Fruit fly (Drosophila melanogaster) whole organism, embryonic: ENCODE results near the gene EMC5.
A peak's percentile ranks its signal among the peaks of the same experiment; 100 is the strongest.

Experiments used
- Adf1 ChIP-seq: fragments of 200-800 bp; sonication (Bioruptor generic); IDR thresholded peaks from 2 replicates; pipeline ENCODE4 v1.3.6; 2022; ENCODE audit warnings: missing biosample characterization, missing genetic modification characterization
- Asciz ChIP-seq: fragments of 200-800 bp; sonication (Bioruptor generic); optimal IDR thresholded peaks from 2 replicates; lab custom pipeline; 2017; ENCODE audit warnings: missing biosample characterization, mild to moderate bottlenecking, missing genetic modification characterization, missing genetic modification reagents
- CG12155 ChIP-seq: fragments of 200-800 bp; sonication (Bioruptor generic); optimal IDR thresholded peaks from 3 replicates; lab custom pipeline; 2016; ENCODE audit warnings: missing biosample characterization, missing genetic modification characterization
- CG12219 ChIP-seq: fragments of 200-800 bp; sonication (Bioruptor generic); optimal IDR thresholded peaks from 3 replicates; lab custom pipeline; 2018; ENCODE audit warnings: missing biosample characterization, mild to moderate bottlenecking, missing genetic modification characterization
- CG13775 ChIP-seq: fragments of 200-800 bp; sonication (Bioruptor generic); optimal IDR thresholded peaks from 3 replicates; lab custom pipeline; 2017; ENCODE audit warnings: missing biosample characterization, mild to moderate bottlenecking, missing genetic modification characterization
- CG13894 ChIP-seq: fragments of 200-800 bp; sonication (Bioruptor generic); optimal IDR thresholded peaks from 3 replicates; lab custom pipeline; 2018; ENCODE audit warnings: missing biosample characterization, mild to moderate bottlenecking, missing genetic modification characterization, moderate library complexity
- CG14014 ChIP-seq: fragments of 200-800 bp; sonication (Bioruptor generic); IDR thresholded peaks from 2 replicates; pipeline ENCODE4 v1.3.6; 2022; ENCODE audit warnings: missing biosample characterization, missing genetic modification characterization
- CG15514 ChIP-seq: fragments of 200-800 bp; sonication (Bioruptor generic); optimal IDR thresholded peaks from 3 replicates; lab custom pipeline; 2017; ENCODE audit warnings: missing biosample characterization, missing genetic modification characterization, mild to moderate bottlenecking, moderate library complexity, missing genetic modification reagents
- CG15601 ChIP-seq: fragments of 200-800 bp; sonication (Bioruptor generic); optimal IDR thresholded peaks from 3 replicates; lab custom pipeline; 2019; ENCODE audit warnings: missing biosample characterization, mild to moderate bottlenecking, missing genetic modification characterization, moderate library complexity
- CG17802 ChIP-seq: fragments of 200-800 bp; sonication (Bioruptor generic); optimal IDR thresholded peaks from 2 replicates; lab custom pipeline; 2018; ENCODE audit warnings: missing biosample characterization, mild to moderate bottlenecking, missing genetic modification characterization, moderate library complexity
- CG18476 ChIP-seq: fragments of 200-800 bp; sonication (Bioruptor generic); optimal IDR thresholded peaks from 2 replicates; lab custom pipeline; 2016; ENCODE audit warnings: missing biosample characterization, mild to moderate bottlenecking, missing genetic modification characterization
- CG18599 ChIP-seq: fragments of 200-800 bp; sonication (Bioruptor generic); optimal IDR thresholded peaks from 3 replicates; lab custom pipeline; 2017; ENCODE audit warnings: missing biosample characterization, missing genetic modification characterization, mild to moderate bottlenecking, moderate library complexity, missing genetic modification reagents
- CG2120 ChIP-seq: fragments of 200-800 bp; sonication (Bioruptor generic); optimal IDR thresholded peaks from 3 replicates; lab custom pipeline; 2016; ENCODE audit warnings: missing biosample characterization, missing genetic modification characterization
- CG2875 ChIP-seq: fragments of 200-800 bp; sonication (Bioruptor generic); optimal IDR thresholded peaks from 2 replicates; lab custom pipeline; 2017; ENCODE audit warnings: missing biosample characterization, mild to moderate bottlenecking, missing genetic modification characterization, missing genetic modification reagents
- CG30403 ChIP-seq: fragments of 200-800 bp; sonication (Bioruptor generic); optimal IDR thresholded peaks from 3 replicates; lab custom pipeline; 2016; ENCODE audit warnings: missing biosample characterization, missing genetic modification characterization
- CG6813 ChIP-seq: fragments of 200-800 bp; sonication (Bioruptor generic); optimal IDR thresholded peaks from 2 replicates; lab custom pipeline; 2017; ENCODE audit warnings: missing biosample characterization, missing genetic modification characterization, mild to moderate bottlenecking, moderate library complexity, missing genetic modification reagents
- CG9215 ChIP-seq: fragments of 200-800 bp; sonication (Bioruptor generic); IDR thresholded peaks from 2 replicates; pipeline ENCODE4 v1.3.6; 2022; ENCODE audit warnings: missing biosample characterization, missing genetic modification characterization
- CG9727 ChIP-seq: fragments of 200-800 bp; sonication (Bioruptor generic); optimal IDR thresholded peaks from 3 replicates; lab custom pipeline; 2017; ENCODE audit warnings: missing biosample characterization, mild to moderate bottlenecking, missing genetic modification characterization
- CG9876 ChIP-seq: fragments of 200-800 bp; sonication (Bioruptor generic); optimal IDR thresholded peaks from 2 replicates; lab custom pipeline; 2016; ENCODE audit warnings: missing biosample characterization, missing genetic modification characterization
- Doc2 ChIP-seq: fragments of 200-800 bp; sonication (Bioruptor generic); IDR thresholded peaks from 2 replicates; pipeline ENCODE4 v1.3.6; 2022; ENCODE audit warnings: missing biosample characterization, missing genetic modification characterization
- Ets65A ChIP-seq: fragments of 200-800 bp; sonication (Bioruptor generic); peaks from one replicate; lab custom pipeline; 2016; ENCODE audit warnings: missing biosample characterization, missing genetic modification characterization
- Gsc ChIP-seq: fragments of 200-800 bp; sonication (Bioruptor generic); IDR thresholded peaks from 2 replicates; pipeline ENCODE4 v1.3.6; 2022; ENCODE audit warnings: missing biosample characterization, missing genetic modification characterization
- Hmx ChIP-seq: fragments of 200-800 bp; sonication (Bioruptor generic); optimal IDR thresholded peaks from 2 replicates; lab custom pipeline; 2016; ENCODE audit warnings: missing biosample characterization, missing genetic modification characterization
- Meics ChIP-seq: fragments of 200-800 bp; sonication (Bioruptor generic); optimal IDR thresholded peaks from 2 replicates; lab custom pipeline; 2017; ENCODE audit warnings: missing biosample characterization, mild to moderate bottlenecking, missing genetic modification characterization
- Mrtf ChIP-seq: fragments of 200-800 bp; sonication (Bioruptor generic); IDR thresholded peaks from 3 replicates; pipeline ENCODE4 v1.3.6; 2022; ENCODE audit warnings: missing biosample characterization, missing genetic modification characterization
- PHDP ChIP-seq: fragments of 200-800 bp; sonication (Bioruptor generic); optimal IDR thresholded peaks from 3 replicates; lab custom pipeline; 2018; ENCODE audit warnings: missing biosample characterization, mild to moderate bottlenecking, missing genetic modification characterization, moderate library complexity
- Ptx1 ChIP-seq: fragments of 200-800 bp; sonication (Bioruptor generic); IDR thresholded peaks from 2 replicates; pipeline ENCODE4 v1.3.6; 2022; ENCODE audit warnings: missing biosample characterization, missing genetic modification characterization
- Rfx ChIP-seq: fragments of 200-800 bp; sonication (Bioruptor generic); IDR thresholded peaks from 2 replicates; pipeline ENCODE4 v1.3.6; 2022; ENCODE audit warnings: missing biosample characterization, missing genetic modification characterization
- Side ChIP-seq: fragments of 200-800 bp; sonication (Bioruptor generic); optimal IDR thresholded peaks from 2 replicates; lab custom pipeline; 2016; ENCODE audit warnings: missing biosample characterization, missing genetic modification characterization
- Sin3A ChIP-seq: fragments of >200 bp; optimal IDR thresholded peaks from 2 replicates; lab custom pipeline; 2018
- Usf ChIP-seq: fragments of 200-800 bp; sonication (Bioruptor generic); optimal IDR thresholded peaks from 2 replicates; lab custom pipeline; 2017; ENCODE audit warnings: missing genotype, missing biosample characterization, missing genetic modification characterization
- dm ChIP-seq: fragments of 200-800 bp; sonication (Bioruptor generic); optimal IDR thresholded peaks from 3 replicates; lab custom pipeline; 2016; ENCODE audit warnings: missing biosample characterization, missing genetic modification characterization
- dmrt99B ChIP-seq: fragments of 200-800 bp; sonication (Bioruptor generic); optimal IDR thresholded peaks from 2 replicates; lab custom pipeline; 2018; ENCODE audit warnings: missing biosample characterization, mild to moderate bottlenecking, missing genetic modification characterization, moderate library complexity
- dysf ChIP-seq: fragments of 200-800 bp; sonication (Bioruptor generic); IDR thresholded peaks from 3 replicates; pipeline ENCODE4 v1.3.6; 2022; ENCODE audit warnings: missing biosample characterization, missing genetic modification characterization
- fd96Cb ChIP-seq: fragments of 200-800 bp; sonication (Bioruptor generic); optimal IDR thresholded peaks from 2 replicates; lab custom pipeline; 2018; ENCODE audit warnings: missing biosample characterization, mild to moderate bottlenecking, missing genetic modification characterization, moderate library complexity
- gcm ChIP-seq: fragments of 200-800 bp; sonication (Bioruptor generic); optimal IDR thresholded peaks from 2 replicates; lab custom pipeline; 2019; ENCODE audit warnings: missing biosample characterization, mild to moderate bottlenecking, missing genetic modification characterization, moderate library complexity
- jumu ChIP-seq: fragments of 200-800 bp; sonication (Bioruptor generic); optimal IDR thresholded peaks from 3 replicates; lab custom pipeline; 2016; ENCODE audit warnings: missing biosample characterization, missing genetic modification characterization
- ken ChIP-seq: fragments of 200-800 bp; sonication (Bioruptor generic); IDR thresholded peaks from 3 replicates; pipeline ENCODE4 v1.3.6; 2022; ENCODE audit warnings: missing biosample characterization, missing genetic modification characterization
- lbe ChIP-seq: fragments of 200-800 bp; sonication (Bioruptor generic); optimal IDR thresholded peaks from 2 replicates; lab custom pipeline; 2016; ENCODE audit warnings: missing biosample characterization, mild to moderate bottlenecking, missing genetic modification characterization
- nau ChIP-seq: fragments of 200-800 bp; sonication (Bioruptor generic); optimal IDR thresholded peaks from 3 replicates; lab custom pipeline; 2017; ENCODE audit warnings: missing biosample characterization, mild to moderate bottlenecking, missing genetic modification characterization, missing genetic modification reagents
- onecut ChIP-seq: fragments of 200-800 bp; sonication (Bioruptor generic); IDR thresholded peaks from 2 replicates; pipeline ENCODE4 v1.3.6; 2022; ENCODE audit warnings: missing biosample characterization, missing genetic modification characterization
- org-1 ChIP-seq: fragments of 200-800 bp; sonication (Bioruptor generic); optimal IDR thresholded peaks from 2 replicates; lab custom pipeline; 2017; ENCODE audit warnings: missing biosample characterization, missing genetic modification characterization
- pan ChIP-seq, 4 experiments: fragments of >200 bp in 3 of 4; fragments of 200-800 bp in 1 of 4; sonication (Bioruptor generic) in 1 of 4; optimal IDR thresholded peaks in 3 of 4; IDR thresholded peaks in 1 of 4; 2 replicates each; pipeline versions ENCODE4 v1.3.6 to Lab custom; 2017 to 2022; ENCODE audit warnings: missing biosample characterization in 2 of 4, missing genetic modification characterization in 2 of 4, mixed read lengths in 1 of 4
- scrt ChIP-seq: fragments of 200-800 bp; sonication (Bioruptor generic); optimal IDR thresholded peaks from 2 replicates; lab custom pipeline; 2018; ENCODE audit warnings: missing biosample characterization, mild to moderate bottlenecking, missing genetic modification characterization, moderate library complexity
- seq ChIP-seq: fragments of 200-800 bp; sonication (Bioruptor generic); IDR thresholded peaks from 2 replicates; pipeline ENCODE4 v1.3.6; 2022; ENCODE audit warnings: missing biosample characterization, missing genetic modification characterization
- tap ChIP-seq: fragments of 200-800 bp; optimal IDR thresholded peaks from 3 replicates; lab custom pipeline; 2019; ENCODE audit warnings: missing biosample characterization, mild to moderate bottlenecking, missing genetic modification characterization, moderate library complexity
- tx ChIP-seq: fragments of 200-800 bp; sonication (Bioruptor generic); optimal IDR thresholded peaks from 2 replicates; lab custom pipeline; 2016; ENCODE audit warnings: missing biosample characterization, missing genetic modification characterization
- wor ChIP-seq: fragments of 200-800 bp; sonication (Bioruptor generic); IDR thresholded peaks from 2 replicates; pipeline ENCODE4 v1.3.6; 2022; ENCODE audit warnings: missing biosample characterization, missing genetic modification characterization

Gene EMC5

dm6 chr2L:19026491-19027197, 39.1 kb downstream of the EMC5 start (continued):
- TF ChIP-seq Sin3A (lab: Kevin White, UChicago) (no peak), Usf (peak; percentile 6), org-1 (GFP tag; lab: Kevin White, UChicago) (peak; percentile 65), CG14014 (GFP tag; lab: Robert Waterston, UW) (peak; percentile 59), gcm (peak; percentile 38), Hmx (no peak), dysf (GFP tag; lab: Robert Waterston, UW) (peak; percentile 66; the same call in 2 of the 3 replicates), ken (GFP tag; lab: Robert Waterston, UW) (0 out of 3 replicates have a peak, but pooled peaks have one; percentile 16), PHDP (tag; lab: Kevin White, UChicago) (peak; percentile 66), dm (GFP tag; lab: Kevin White, UChicago) (no peak), Ptx1 (GFP tag; lab: Robert Waterston, UW) (peak; percentile 61), Mrtf (GFP tag; lab: Robert Waterston, UW) (no peak), fd96Cb (peak; percentile 27), Asciz (GFP tag; lab: Kevin White, UChicago) (peak; percentile 25), Doc2 (GFP tag; lab: Robert Waterston, UW) (no peak), CG9215 (GFP tag; lab: Robert Waterston, UW) (peak; percentile 46), Adf1 (peak; percentile 41; the same call in 1 of the 2 replicates), Rfx (GFP tag; lab: Robert Waterston, UW) (0 out of 2 replicates have a peak, but pooled peaks have one; percentile 16), CG12219 (GFP tag; lab: Kevin White, UChicago) (peak; percentile 56), Ets65A (GFP tag; lab: Kevin White, UChicago) (peak; percentile 81), jumu (GFP tag; lab: Kevin White, UChicago) (no peak), seq (peak; percentile 51), CG18476 (GFP tag; lab: Kevin White, UChicago) (peak; percentile 0), CG2120 (GFP tag; lab: Kevin White, UChicago) (peak; percentile 73), CG6813 (GFP tag; lab: Kevin White, UChicago) (peak; percentile 48), Meics (GFP tag; lab: Kevin White, UChicago) (peak; percentile 77), CG15514 (GFP tag; lab: Kevin White, UChicago) (peak; percentile 43), CG9727 (GFP tag; lab: Kevin White, UChicago) (peak; percentile 58), scrt (GFP tag; lab: Kevin White, UChicago) (peak; percentile 64), Side (GFP tag; lab: Kevin White, UChicago) (no peak), onecut (GFP tag; lab: Robert Waterston, UW) (peak; percentile 33; the same call in 1 of the 2 replicates), tx (no peak), CG30403 (GFP tag; lab: Kevin White, UChicago) (peak; percentile 48), tap (tag; lab: Kevin White, UChicago) (peak; percentile 41), CG13775 (peak; percentile 30), CG17802 (tag; lab: Kevin White, UChicago) (no peak), CG12155 (GFP tag; lab: Kevin White, UChicago) (peak; percentile 5), CG15601 (tag; lab: Kevin White, UChicago) (peak; percentile 15), CG18599 (GFP tag; lab: Kevin White, UChicago) (peak; percentile 92), pan (optimal IDR thresholded peaks at IDR 0.05; lab: Kevin White, UChicago) (no peak), pan (GFP tag; optimal IDR thresholded peaks at IDR 0.05 in 1 of 2, IDR thresholded peaks at IDR 0.05 in 1 of 2) (peak in 1 of 2 experiments; percentile 20), lbe (GFP tag; lab: Kevin White, UChicago) (no peak), nau (GFP tag; lab: Kevin White, UChicago) (peak; percentile 45), Gsc (GFP tag; lab: Robert Waterston, UW) (no peak), wor (GFP tag; lab: Robert Waterston, UW) (no peak), dmrt99B (tag; lab: Kevin White, UChicago) (peak; percentile 81), CG2875 (GFP tag; lab: Kevin White, UChicago) (peak; percentile 8), CG13894 (tag; lab: Kevin White, UChicago) (peak; percentile 58), CG9876 (GFP tag; lab: Kevin White, UChicago) (no peak)
